Worm (Caenorhabditis elegans): ENCODE results near the gene K02F6.3.

- TF ChIP-seq lin-15B (tag; optimal IDR thresholded peaks at IDR 0.05) (no peak), unc-62 (GFP tag; optimal IDR thresholded peaks at IDR 0.05) (no peak), egl-27 (tag; optimal IDR thresholded peaks at IDR 0.05) (no peak), fkh-2 (tag; optimal IDR thresholded peaks at IDR 0.05) (no peak), ztf-11 (tag; optimal IDR thresholded peaks at IDR 0.05) (no peak), eor-1 (tag; optimal IDR thresholded peaks at IDR 0.05) (no peak), nhr-28 (tag; optimal IDR thresholded peaks at IDR 0.05) (no peak), lin-39 (tag; optimal IDR thresholded peaks at IDR 0.05) (no peak), nhr-77 (tag; optimal IDR thresholded peaks at IDR 0.05) (no peak), snpc-4 (tag; optimal IDR thresholded peaks at IDR 0.05) (no peak), ztf-4 (tag; optimal IDR thresholded peaks at IDR 0.05) (no peak), zag-1 (tag; optimal IDR thresholded peaks at IDR 0.05) (no peak), ceh-82 (tag; optimal IDR thresholded peaks at IDR 0.05) (no peak), ama-1 (optimal IDR thresholded peaks at IDR 0.05) (no peak)
Measured at ce11 chrII:2600931-2601330, 54.9 kb downstream of the K02F6.3 start.

Measured in whole organism, L3 larva.